Worm (Caenorhabditis elegans) whole organism, L4 larva: ENCODE results near the gene sgcb-1.
A peak's percentile ranks its signal among the peaks of the same experiment; 100 is the strongest.

Source experiments
- F26F4.8 ChIP-seq: fragments of 200-800 bp; sonication (Bioruptor generic); conservative IDR thresholded peaks from 2 replicates; pipeline ENCODE4 v1.3.6; 2022; ENCODE audit warnings: missing genetic modification characterization, missing compliant biosample characterization
- F37D6.2 ChIP-seq: sonication (generic microtip); optimal IDR thresholded peaks from 2 replicates; lab custom pipeline; 2016; ENCODE audit warnings: mild to moderate bottlenecking, missing genetic modification characterization, missing compliant biosample characterization
- F44E2.7 ChIP-seq: fragments of 200-800 bp; sonication (Bioruptor generic); IDR thresholded peaks from 2 replicates; pipeline ENCODE4 v2.1.2; 2022; ENCODE audit warnings: missing genetic modification characterization, missing compliant biosample characterization
- F49E8.2 ChIP-seq: sonication (generic microtip); optimal IDR thresholded peaks from 2 replicates; lab custom pipeline; 2016; ENCODE audit warnings: missing compliant biosample characterization, mild to moderate bottlenecking, missing genetic modification characterization, borderline replicate concordance
- T26A8.4 ChIP-seq: fragments of 200-800 bp; sonication (Bioruptor generic); IDR thresholded peaks from 2 replicates; pipeline ENCODE4 v1.3.6; 2022; ENCODE audit warnings: missing genetic modification characterization, missing compliant biosample characterization
- Y75B8A.6 ChIP-seq: fragments of 200-800 bp; sonication (Bioruptor generic); IDR thresholded peaks from 2 replicates; pipeline ENCODE4 v1.3.6; 2022; ENCODE audit warnings: missing genetic modification reagents, missing genetic modification characterization, missing compliant biosample characterization
- ZK337.2 ChIP-seq: fragments of 200-800 bp; sonication (Bioruptor generic); IDR thresholded peaks from 2 replicates; pipeline ENCODE4 v1.3.6; 2022; ENCODE audit warnings: missing genetic modification reagents, missing genetic modification characterization, missing compliant biosample characterization
- ceh-28 ChIP-seq: fragments of 150-350 bp; optimal IDR thresholded peaks from 2 replicates; lab custom pipeline; 2014; ENCODE audit warnings: missing biosample characterization, missing genetic modification reagents, missing genetic modification characterization
- ceh-32 ChIP-seq: sonication (generic microtip); optimal IDR thresholded peaks from 2 replicates; lab custom pipeline; 2016; ENCODE audit warnings: mild to moderate bottlenecking, missing genetic modification characterization, missing compliant biosample characterization; ENCODE audit not compliant: poor library complexity
- ces-1 ChIP-seq: fragments of 150-350 bp; sonication (generic microtip); optimal IDR thresholded peaks from 4 replicates; lab custom pipeline; 2014; ENCODE audit warnings: missing biosample characterization, missing genetic modification reagents, missing genetic modification characterization
- ctbp-1 ChIP-seq: fragments of 200-800 bp; sonication (Bioruptor generic); IDR thresholded peaks from 2 replicates; pipeline ENCODE4 v1.3.6; 2022; ENCODE audit warnings: missing genetic modification reagents, missing genetic modification characterization, missing compliant biosample characterization
- dmd-6 ChIP-seq: fragments of 200-800 bp; sonication (Bioruptor generic); IDR thresholded peaks from 2 replicates; pipeline ENCODE4 v1.3.6; 2022; ENCODE audit warnings: missing genetic modification reagents, missing genetic modification characterization, missing compliant biosample characterization
- egl-27 ChIP-seq: sonication (generic microtip); optimal IDR thresholded peaks from 3 replicates; lab custom pipeline; 2017; ENCODE audit warnings: missing biosample characterization, missing genetic modification reagents, missing genetic modification characterization
- fos-1 ChIP-seq: fragments of 150-350 bp; optimal IDR thresholded peaks from 2 replicates; lab custom pipeline; 2014; ENCODE audit warnings: missing biosample characterization, missing genetic modification characterization
- hif-1 ChIP-seq, 2 experiments: sonication (generic microtip); optimal IDR thresholded peaks; 2 replicates each; lab custom pipeline; 2016 to 2017; ENCODE audit warnings: missing compliant biosample characterization in 2 of 2, missing genetic modification characterization in 2 of 2, missing genetic modification reagents in 2 of 2, missing genotype in 2 of 2, mild to moderate bottlenecking in 1 of 2
- hlh-11 ChIP-seq: fragments of 200-800 bp; sonication (Bioruptor generic); optimal IDR thresholded peaks from 2 replicates; lab custom pipeline; 2018; ENCODE audit warnings: mild to moderate bottlenecking, missing genetic modification characterization, missing compliant biosample characterization
- hlh-30 ChIP-seq: sonication (generic microtip); optimal IDR thresholded peaks from 2 replicates; lab custom pipeline; 2017; ENCODE audit warnings: antibody characterized with exemption, mild to moderate bottlenecking, missing genetic modification characterization, missing compliant biosample characterization; ENCODE audit not compliant: insufficient read depth
- hmg-1.1 ChIP-seq: fragments of 200-800 bp; sonication (Bioruptor generic); IDR thresholded peaks from 2 replicates; pipeline ENCODE4 v1.3.6; 2022; ENCODE audit warnings: missing genetic modification reagents, missing genetic modification characterization, missing compliant biosample characterization
- lin-1 ChIP-seq: fragments of 200-800 bp; sonication (Bioruptor generic); IDR thresholded peaks from 2 replicates; pipeline ENCODE4 v1.3.6; 2022; ENCODE audit warnings: missing genetic modification reagents, missing genetic modification characterization, missing compliant biosample characterization
- lin-13 ChIP-seq: fragments of 150-350 bp; optimal IDR thresholded peaks from 2 replicates; lab custom pipeline; 2014; ENCODE audit warnings: missing biosample characterization, missing genetic modification reagents, missing genetic modification characterization
- lin-39 ChIP-seq: fragments of 150-350 bp; optimal IDR thresholded peaks from 2 replicates; lab custom pipeline; 2014; ENCODE audit warnings: missing biosample characterization, missing genetic modification reagents, missing genetic modification characterization
- lir-3 ChIP-seq: sonication (generic microtip); optimal IDR thresholded peaks from 2 replicates; lab custom pipeline; 2016; ENCODE audit warnings: mild to moderate bottlenecking, missing genetic modification characterization, missing compliant biosample characterization
- madf-5 ChIP-seq, 2 experiments: fragments of 200-800 bp; sonication (Bioruptor generic); IDR thresholded peaks; 2 replicates each; pipeline ENCODE4 v1.3.6; 2022; ENCODE audit warnings: missing compliant biosample characterization in 2 of 2, missing genetic modification characterization in 2 of 2
- mdt-29 ChIP-seq: fragments of 200-800 bp; sonication (Bioruptor generic); IDR thresholded peaks from 2 replicates; pipeline ENCODE4 v1.3.6; 2022; ENCODE audit warnings: missing genetic modification reagents, missing genetic modification characterization, missing compliant biosample characterization
- mxl-2 ChIP-seq: fragments of 200-800 bp; sonication (Bioruptor generic); conservative IDR thresholded peaks from 2 replicates; pipeline ENCODE4 v1.3.6; 2022; ENCODE audit warnings: missing genetic modification reagents, missing genetic modification characterization, missing compliant biosample characterization
- mxl-3 ChIP-seq: fragments of 200-800 bp; sonication (Bioruptor generic); optimal IDR thresholded peaks from 2 replicates; lab custom pipeline; 2018; ENCODE audit warnings: mild to moderate bottlenecking, missing genetic modification characterization, missing compliant biosample characterization
- nhr-102 ChIP-seq: sonication (generic microtip); optimal IDR thresholded peaks from 2 replicates; lab custom pipeline; 2016; ENCODE audit warnings: mild to moderate bottlenecking, missing genetic modification characterization, moderate library complexity, missing compliant biosample characterization
- nhr-111 ChIP-seq: fragments of 200-800 bp; sonication (Bioruptor generic); optimal IDR thresholded peaks from 2 replicates; lab custom pipeline; 2018; ENCODE audit warnings: mild to moderate bottlenecking, missing genetic modification characterization, missing compliant biosample characterization
- nhr-6 ChIP-seq: fragments of 150-350 bp; optimal IDR thresholded peaks from 2 replicates; lab custom pipeline; 2014; ENCODE audit warnings: missing biosample characterization, missing genetic modification characterization
- php-3 ChIP-seq: fragments of 200-800 bp; sonication (Bioruptor generic); IDR thresholded peaks from 2 replicates; pipeline ENCODE4 v1.3.6; 2022; ENCODE audit warnings: missing genetic modification reagents, missing genetic modification characterization, missing compliant biosample characterization
- rbr-2 ChIP-seq: sonication (generic microtip); optimal IDR thresholded peaks from 2 replicates; lab custom pipeline; 2016; ENCODE audit warnings: missing genotype, missing genetic modification characterization, missing compliant biosample characterization
- saeg-2 ChIP-seq: fragments of 200-800 bp; sonication (Bioruptor generic); IDR thresholded peaks from 2 replicates; pipeline ENCODE4 v1.3.6; 2022; ENCODE audit warnings: missing genetic modification reagents, missing genetic modification characterization, missing compliant biosample characterization
- sdz-12 ChIP-seq: fragments of 200-800 bp; sonication (Bioruptor generic); optimal IDR thresholded peaks from 2 replicates; lab custom pipeline; 2018; ENCODE audit warnings: mild to moderate bottlenecking, missing genetic modification characterization, missing compliant biosample characterization
- set-16 ChIP-seq: fragments of 200-800 bp; sonication (Bioruptor generic); IDR thresholded peaks from 2 replicates; pipeline ENCODE4 v1.3.6; 2022; ENCODE audit warnings: missing genetic modification reagents, missing genetic modification characterization, missing compliant biosample characterization
- snpc-1.2 ChIP-seq: fragments of 200-800 bp; sonication (Bioruptor generic); IDR thresholded peaks from 2 replicates; pipeline ENCODE4 v1.3.6; 2022; ENCODE audit warnings: missing genetic modification reagents, missing genetic modification characterization, missing compliant biosample characterization
- spr-3 ChIP-seq: fragments of 200-800 bp; sonication (Bioruptor generic); optimal IDR thresholded peaks from 2 replicates; lab custom pipeline; 2018; ENCODE audit warnings: mild to moderate bottlenecking, missing genetic modification characterization, missing compliant biosample characterization
- unc-130 ChIP-seq: sonication (generic microtip); optimal IDR thresholded peaks from 2 replicates; lab custom pipeline; 2016; ENCODE audit warnings: missing genetic modification reagents, missing genetic modification characterization, missing compliant biosample characterization
- unc-62 ChIP-seq, 3 experiments: fragments of 150-350 bp in 1 of 3; sonication (generic microtip); optimal IDR thresholded peaks in 2 of 3; peaks in 1 of 3; 1 replicate in 1 of 3; 2 replicates in 2 of 3; lab custom pipeline; 2014 to 2017; ENCODE audit warnings: missing biosample characterization in 3 of 3, missing genetic modification characterization in 3 of 3, missing genetic modification reagents in 3 of 3, missing genotype in 1 of 3
- zag-1 ChIP-seq: fragments of 150-350 bp; optimal IDR thresholded peaks from 2 replicates; lab custom pipeline; 2014; ENCODE audit warnings: missing biosample characterization, missing genetic modification characterization
- zfp-3 ChIP-seq: fragments of 200-800 bp; sonication (Bioruptor generic); conservative IDR thresholded peaks from 2 replicates; pipeline ENCODE4 v1.3.6; 2022; ENCODE audit warnings: missing genetic modification reagents, missing genetic modification characterization, missing compliant biosample characterization

The sgcb-1 gene

DNA sequence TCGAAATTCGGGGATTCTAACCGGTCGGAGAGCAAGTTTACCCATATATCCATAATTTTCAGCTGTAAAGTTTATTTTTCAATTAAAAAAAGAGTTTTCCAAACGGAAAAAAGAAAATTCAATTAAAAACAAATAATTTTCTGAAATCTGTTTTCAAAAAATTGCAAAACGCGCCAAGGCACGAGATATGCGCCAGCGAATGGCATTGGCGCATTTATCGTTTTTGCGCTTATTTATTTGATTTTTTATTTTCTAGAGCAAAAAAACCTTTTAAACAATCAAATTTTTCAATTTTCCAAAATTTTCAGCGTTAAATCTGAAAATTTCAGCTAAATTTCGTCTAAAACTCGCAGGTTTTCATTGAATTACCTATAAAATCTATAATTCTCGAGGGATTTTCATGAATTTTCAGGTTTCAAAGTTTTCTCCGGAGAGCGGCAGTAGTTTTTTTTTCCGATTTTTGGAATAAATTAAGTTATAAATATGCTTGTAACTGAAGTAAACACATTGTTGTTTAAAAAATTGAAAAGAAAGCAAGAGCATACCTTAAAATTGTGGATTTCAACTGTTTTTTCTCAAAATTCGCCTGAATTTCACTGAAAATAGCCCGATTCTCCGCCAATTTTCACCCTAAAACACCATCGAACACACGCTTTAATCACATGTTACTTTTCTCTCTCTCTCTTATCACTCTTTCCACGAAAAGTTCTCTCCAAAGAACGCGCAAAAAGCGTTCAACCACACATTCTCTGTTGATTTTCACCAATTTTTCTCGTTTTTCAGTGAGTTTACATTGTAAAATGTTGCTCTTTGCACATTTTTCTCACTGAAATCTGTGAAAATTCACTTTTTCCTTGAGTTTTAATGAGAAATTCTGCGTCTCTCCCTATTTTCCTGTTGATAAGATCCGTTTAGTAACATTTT, 40.2 kb upstream of the sgcb-1 start, which contains the start of gene B0432.10 (continued):
- TF ChIP-seq hlh-11 (tag; lab: Kevin White, UChicago) (peak; percentile 64), unc-62 (GFP tag; optimal IDR thresholded peaks at IDR 0.05 in 1 of 2; lab: Kevin White, UChicago) (peak in 1 of 2 experiments; percentile 77), unc-62 (tag; optimal IDR thresholded peaks at IDR 0.05; lab: Kevin White, UChicago) (no peak), F37D6.2 (tag; lab: Kevin White, UChicago) (peak; percentile 46), hlh-30 (tag; lab: Kevin White, UChicago) (peak; percentile 65), ces-1 (no peak), mxl-2 (no peak), spr-3 (peak; percentile 11), Y75B8A.6 (no peak), lir-3 (no peak), dmd-6 (peak; percentile 71), zag-1 (tag; lab: Kevin White, UChicago) (no peak), lin-1 (GFP tag; lab: Robert Waterston, UW) (no peak), madf-5 (GFP tag; IDR thresholded peaks at IDR 0.05; lab: Robert Waterston, UW) (no peak), set-16 (GFP tag; lab: Robert Waterston, UW) (no peak), T26A8.4 (GFP tag; lab: Robert Waterston, UW) (peak; percentile 69; the same call in 1 of the 2 replicates), ctbp-1 (GFP tag; lab: Robert Waterston, UW) (no peak), F49E8.2 (tag; lab: Kevin White, UChicago) (no peak), zfp-3 (GFP tag; lab: Robert Waterston, UW) (no peak), nhr-111 (GFP tag; lab: Kevin White, UChicago) (no peak), ceh-32 (tag; lab: Kevin White, UChicago) (no peak), F26F4.8 (GFP tag; lab: Robert Waterston, UW) (no peak), mdt-29 (no peak), hif-1 (tag; optimal IDR thresholded peaks at IDR 0.05; lab: Kevin White, UChicago) (peak in 1 of 2 experiments; percentile 7), rbr-2 (tag; lab: Kevin White, UChicago) (peak; percentile 64), egl-27 (tag; lab: Kevin White, UChicago) (no peak), lin-13 (peak; percentile 62), fos-1 (tag; lab: Kevin White, UChicago) (no peak), snpc-1.2 (GFP tag; lab: Robert Waterston, UW) (no peak), nhr-6 (tag; lab: Kevin White, UChicago) (peak; percentile 20), lin-39 (tag; lab: Kevin White, UChicago) (no peak), php-3 (no peak), mxl-3 (GFP tag; lab: Kevin White, UChicago) (no peak), ceh-28 (tag; lab: Kevin White, UChicago) (no peak), unc-130 (GFP tag; lab: Kevin White, UChicago) (no peak), saeg-2 (no peak), sdz-12 (no peak), hmg-1.1 (peak; percentile 42; the same call in 1 of the 2 replicates), nhr-102 (tag; lab: Kevin White, UChicago) (peak; percentile 33), ZK337.2 (no peak), F44E2.7 (GFP tag; lab: Robert Waterston, UW) (no peak)
